Worm (Caenorhabditis elegans) whole organism, young adult: ENCODE results near the gene nhr-86.

Source experiments
- B0261.1 ChIP-seq: sonication (generic microtip); optimal IDR thresholded peaks from 2 replicates; lab custom pipeline; 2016; ENCODE audit warnings: mild to moderate bottlenecking, missing genetic modification characterization, moderate library complexity, missing compliant biosample characterization
- C06A6.2 ChIP-seq: fragments of 200-800 bp; sonication (Bioruptor generic); conservative IDR thresholded peaks from 2 replicates; pipeline ENCODE4 v1.3.6; 2022; ENCODE audit warnings: missing genetic modification characterization, missing compliant biosample characterization
- F33H1.4 ChIP-seq: fragments of 200-800 bp; sonication (Bioruptor generic); IDR thresholded peaks from 2 replicates; pipeline ENCODE4 v1.3.6; 2022; ENCODE audit warnings: missing genetic modification reagents, missing genetic modification characterization, missing compliant biosample characterization
- F37B4.10 ChIP-seq: fragments of 200-800 bp; sonication (Bioruptor generic); IDR thresholded peaks from 2 replicates; pipeline ENCODE4 v1.3.6; 2022; ENCODE audit warnings: missing genetic modification characterization, missing compliant biosample characterization
- F39B2.1 ChIP-seq: fragments of 200-800 bp; sonication (Bioruptor generic); IDR thresholded peaks from 2 replicates; pipeline ENCODE4 v1.3.6; 2022; ENCODE audit warnings: missing genetic modification reagents, missing genetic modification characterization, missing compliant biosample characterization
- F49E8.2 ChIP-seq: sonication (generic microtip); optimal IDR thresholded peaks from 3 replicates; lab custom pipeline; 2017; ENCODE audit warnings: missing genetic modification characterization, mild to moderate bottlenecking, missing compliant biosample characterization, antibody characterized with exemption, moderate library complexity; ENCODE audit not compliant: insufficient read depth
- F55B11.4 ChIP-seq: sonication (generic microtip); optimal IDR thresholded peaks from 2 replicates; lab custom pipeline; 2016; ENCODE audit warnings: missing compliant biosample characterization, missing genetic modification characterization, borderline replicate concordance; ENCODE audit not compliant: insufficient read depth
- K12H6.12 ChIP-seq: fragments of 200-800 bp; sonication (Bioruptor generic); optimal IDR thresholded peaks from 2 replicates; lab custom pipeline; 2018; ENCODE audit warnings: mild to moderate bottlenecking, missing genetic modification characterization, missing compliant biosample characterization
- T26A5.8 ChIP-seq: sonication (generic microtip); optimal IDR thresholded peaks from 2 replicates; lab custom pipeline; 2016; ENCODE audit warnings: missing genetic modification characterization, missing compliant biosample characterization
- Y56A3A.18 ChIP-seq: fragments of 200-800 bp; sonication (Bioruptor generic); IDR thresholded peaks from 2 replicates; pipeline ENCODE4 v1.3.6; 2022; ENCODE audit warnings: missing genetic modification reagents, missing genetic modification characterization, missing compliant biosample characterization
- aptf-3 ChIP-seq: fragments of 200-800 bp; sonication (Bioruptor generic); IDR thresholded peaks from 2 replicates; pipeline ENCODE4 v1.3.6; 2022; ENCODE audit warnings: missing genetic modification characterization, missing compliant biosample characterization
- bed-1 ChIP-seq: fragments of 200-800 bp; sonication (Bioruptor generic); IDR thresholded peaks from 2 replicates; pipeline ENCODE4 v1.3.6; 2022; ENCODE audit warnings: missing genetic modification reagents, missing genetic modification characterization, missing compliant biosample characterization
- ccch-3 ChIP-seq: fragments of 200-800 bp; sonication (Bioruptor generic); optimal IDR thresholded peaks from 2 replicates; lab custom pipeline; 2018; ENCODE audit warnings: mild to moderate bottlenecking, missing genetic modification characterization, missing compliant biosample characterization
- cebp-1 ChIP-seq, 2 experiments: fragments of 200-800 bp in 1 of 2; sonication (Bioruptor generic) in 1 of 2; sonication (generic microtip) in 1 of 2; IDR thresholded peaks in 1 of 2; optimal IDR thresholded peaks in 1 of 2; 2 replicates each; pipeline versions ENCODE4 v1.3.6 to Lab custom; 2017 to 2022; ENCODE audit warnings: missing compliant biosample characterization in 2 of 2, missing genetic modification characterization in 2 of 2, mild to moderate bottlenecking in 1 of 2, missing genetic modification reagents in 1 of 2, moderate library complexity in 1 of 2
- ceh-100 ChIP-seq: fragments of 200-800 bp; sonication (Bioruptor generic); IDR thresholded peaks from 2 replicates; pipeline ENCODE4 v1.3.6; 2022; ENCODE audit warnings: missing genetic modification reagents, missing genetic modification characterization, missing compliant biosample characterization
- ceh-40 ChIP-seq: fragments of 200-800 bp; sonication (Bioruptor generic); IDR thresholded peaks from 2 replicates; pipeline ENCODE4 v1.3.6; 2022; ENCODE audit warnings: missing genetic modification characterization, missing compliant biosample characterization
- ceh-58 ChIP-seq: fragments of 200-800 bp; sonication (Bioruptor generic); IDR thresholded peaks from 2 replicates; pipeline ENCODE4 v1.3.6; 2022; ENCODE audit warnings: missing genetic modification characterization, missing compliant biosample characterization
- ceh-91 ChIP-seq: fragments of 200-800 bp; sonication (Bioruptor generic); IDR thresholded peaks from 2 replicates; pipeline ENCODE4 v1.3.6; 2022; ENCODE audit warnings: missing genetic modification reagents, missing genetic modification characterization, missing compliant biosample characterization
- dpff-1 ChIP-seq: sonication (generic microtip); optimal IDR thresholded peaks from 2 replicates; lab custom pipeline; 2017; ENCODE audit warnings: mild to moderate bottlenecking, missing genetic modification characterization, missing compliant biosample characterization
- efl-1 ChIP-seq: fragments of 150-350 bp; optimal IDR thresholded peaks from 2 replicates; lab custom pipeline; 2014; ENCODE audit warnings: missing biosample characterization, missing genetic modification reagents, missing genetic modification characterization
- egl-44 ChIP-seq: fragments of 200-800 bp; sonication (Bioruptor generic); IDR thresholded peaks from 2 replicates; pipeline ENCODE4 v1.3.6; 2022; ENCODE audit warnings: missing genetic modification reagents, missing genetic modification characterization, missing compliant biosample characterization
- ekl-4 ChIP-seq: fragments of 200-800 bp; sonication (Bioruptor generic); IDR thresholded peaks from 2 replicates; pipeline ENCODE4 v1.3.6; 2022; ENCODE audit warnings: missing genetic modification reagents, missing genetic modification characterization, missing compliant biosample characterization
- gei-17 ChIP-seq: fragments of 200-800 bp; sonication (Bioruptor generic); optimal IDR thresholded peaks from 2 replicates; lab custom pipeline; 2018; ENCODE audit warnings: mild to moderate bottlenecking, missing genetic modification characterization, missing compliant biosample characterization
- hmg-1.2 ChIP-seq: fragments of 200-800 bp; sonication (Bioruptor generic); IDR thresholded peaks from 2 replicates; pipeline ENCODE4 v1.3.6; 2022; ENCODE audit warnings: missing genetic modification reagents, missing genetic modification characterization, missing compliant biosample characterization
- lag-1 ChIP-seq: fragments of 200-800 bp; sonication (Bioruptor generic); IDR thresholded peaks from 2 replicates; pipeline ENCODE4 v1.3.6; 2022; ENCODE audit warnings: missing genetic modification reagents, missing genetic modification characterization, missing compliant biosample characterization
- let-526 ChIP-seq: fragments of 200-800 bp; sonication (Bioruptor generic); IDR thresholded peaks from 2 replicates; pipeline ENCODE4 v1.3.6; 2022; ENCODE audit warnings: missing genetic modification reagents, missing genetic modification characterization, missing compliant biosample characterization
- lin-35 ChIP-seq, 3 experiments: fragments of 150-350 bp in 2 of 3; sonication (generic microtip) in 1 of 3; optimal IDR thresholded peaks; 2 replicates each; lab custom pipeline; 2014 to 2018; ENCODE audit warnings: missing biosample characterization in 3 of 3, missing genetic modification characterization in 3 of 3, missing genetic modification reagents in 3 of 3
- lin-40 ChIP-seq: sonication (generic microtip); optimal IDR thresholded peaks from 2 replicates; lab custom pipeline; 2016; ENCODE audit warnings: missing genetic modification characterization, mild to moderate bottlenecking, missing compliant biosample characterization, missing genotype, missing genetic modification reagents
- lsl-1 ChIP-seq: fragments of 200-800 bp; sonication (Bioruptor generic); optimal IDR thresholded peaks from 2 replicates; lab custom pipeline; 2018; ENCODE audit warnings: mild to moderate bottlenecking, missing genetic modification characterization, moderate library complexity, missing compliant biosample characterization
- madf-10 ChIP-seq: sonication (generic microtip); optimal IDR thresholded peaks from 2 replicates; lab custom pipeline; 2016; ENCODE audit warnings: mild to moderate bottlenecking, missing genetic modification characterization, missing compliant biosample characterization
- madf-3 ChIP-seq: fragments of 200-800 bp; sonication (Bioruptor generic); IDR thresholded peaks from 2 replicates; pipeline ENCODE4 v1.3.6; 2022; ENCODE audit warnings: missing genetic modification reagents, missing genetic modification characterization, missing compliant biosample characterization
- madf-6 ChIP-seq: fragments of 200-800 bp; sonication (Bioruptor generic); IDR thresholded peaks from 2 replicates; pipeline ENCODE4 v1.3.6; 2022; ENCODE audit warnings: missing genetic modification reagents, missing genetic modification characterization, missing compliant biosample characterization
- nfyb-1 ChIP-seq: fragments of 200-800 bp; sonication (Bioruptor generic); IDR thresholded peaks from 2 replicates; pipeline ENCODE4 v1.3.6; 2022; ENCODE audit warnings: missing genetic modification reagents, missing genetic modification characterization, missing compliant biosample characterization
- nhr-120 ChIP-seq: fragments of 200-800 bp; sonication (Bioruptor generic); IDR thresholded peaks from 2 replicates; pipeline ENCODE4 v1.3.6; 2022; ENCODE audit warnings: missing genetic modification characterization, missing compliant biosample characterization
- nhr-179 ChIP-seq: sonication (generic microtip); optimal IDR thresholded peaks from 2 replicates; lab custom pipeline; 2016; ENCODE audit warnings: mild to moderate bottlenecking, missing genetic modification characterization, missing compliant biosample characterization
- nhr-27 ChIP-seq: fragments of 200-800 bp; sonication (Bioruptor generic); optimal IDR thresholded peaks from 2 replicates; lab custom pipeline; 2018; ENCODE audit warnings: mild to moderate bottlenecking, missing genetic modification characterization, moderate library complexity, missing compliant biosample characterization
- pha-4 ChIP-seq: fragments of 150-350 bp; sonication (generic microtip); optimal IDR thresholded peaks from 2 replicates; lab custom pipeline; 2014; ENCODE audit warnings: missing biosample characterization, missing genetic modification reagents, missing genetic modification characterization
- snpc-1.3 ChIP-seq: sonication (generic microtip); optimal IDR thresholded peaks from 2 replicates; lab custom pipeline; 2017; ENCODE audit warnings: missing genetic modification characterization, mild to moderate bottlenecking, missing compliant biosample characterization, antibody characterized with exemption, moderate library complexity, missing genotype, missing genetic modification reagents; ENCODE audit not compliant: insufficient read depth
- somi-1 ChIP-seq: fragments of 200-800 bp; sonication (Bioruptor generic); optimal IDR thresholded peaks from 2 replicates; lab custom pipeline; 2018; ENCODE audit warnings: mild to moderate bottlenecking, missing genetic modification characterization, missing compliant biosample characterization
- sptf-2 ChIP-seq: fragments of 200-800 bp; sonication (Bioruptor generic); optimal IDR thresholded peaks from 2 replicates; lab custom pipeline; 2018; ENCODE audit warnings: mild to moderate bottlenecking, missing genetic modification characterization, missing compliant biosample characterization
- unc-130 ChIP-seq: sonication (generic microtip); optimal IDR thresholded peaks from 2 replicates; lab custom pipeline; 2016; ENCODE audit warnings: missing genetic modification reagents, missing genetic modification characterization, missing compliant biosample characterization
- zfh-2 ChIP-seq: fragments of 200-800 bp; sonication (Bioruptor generic); conservative IDR thresholded peaks from 2 replicates; pipeline ENCODE4 v1.3.6; 2022; ENCODE audit warnings: missing genetic modification reagents, missing genetic modification characterization, missing compliant biosample characterization
- ztf-3 ChIP-seq: fragments of 200-800 bp; sonication (Bioruptor generic); optimal IDR thresholded peaks from 2 replicates; lab custom pipeline; 2018; ENCODE audit warnings: mild to moderate bottlenecking, missing genetic modification characterization, missing compliant biosample characterization

Gene nhr-86

ce11 chrV:2081269-2081668, 14.6 kb upstream of the nhr-86 start:
- TF ChIP-seq unc-130 (GFP tag; lab: Kevin White, UChicago): no peak
- no peak for TF ChIP-seq F33H1.4
- no peak for TF ChIP-seq C06A6.2 (GFP tag; lab: Robert Waterston, UW)
- no peak for TF ChIP-seq F55B11.4 (tag; lab: Kevin White, UChicago)
- no peak for TF ChIP-seq ceh-91
- TF ChIP-seq pha-4 (tag; lab: Kevin White, UChicago): no peak
- no peak for TF ChIP-seq let-526 (GFP tag; lab: Robert Waterston, UW)
- TF ChIP-seq F49E8.2 (tag; lab: Kevin White, UChicago): no peak
- TF ChIP-seq lin-40 (tag; lab: Kevin White, UChicago): no peak
- no peak for TF ChIP-seq bed-1 (GFP tag; lab: Robert Waterston, UW)
- no peak for TF ChIP-seq ccch-3 (GFP tag; lab: Kevin White, UChicago)
- TF ChIP-seq ceh-58 (GFP tag; lab: Robert Waterston, UW): no peak
- TF ChIP-seq aptf-3 (GFP tag; lab: Robert Waterston, UW): no peak
- no peak for TF ChIP-seq ztf-3 (GFP tag; lab: Kevin White, UChicago)
- no peak for TF ChIP-seq lsl-1 (GFP tag; lab: Kevin White, UChicago)
- no peak for TF ChIP-seq madf-10 (tag; lab: Kevin White, UChicago)
- TF ChIP-seq efl-1 (GFP tag; lab: Kevin White, UChicago): no peak
- no peak for TF ChIP-seq lin-35 (GFP tag; optimal IDR thresholded peaks at IDR 0.05; lab: Kevin White, UChicago)
- TF ChIP-seq ceh-100 (GFP tag; lab: Robert Waterston, UW): no peak
- TF ChIP-seq F37B4.10 (GFP tag; lab: Robert Waterston, UW): no peak

- TF ChIP-seq B0261.1 (tag; lab: Kevin White, UChicago) (no peak), ccch-3 (GFP tag; lab: Kevin White, UChicago) (no peak), zfh-2 (GFP tag; lab: Robert Waterston, UW) (peak; percentile 44; the same call in 1 of the 2 replicates), Y56A3A.18 (no peak), dpff-1 (no peak), lin-35 (GFP tag; optimal IDR thresholded peaks at IDR 0.05; lab: Kevin White, UChicago) (no peak), nhr-27 (no peak), F39B2.1 (GFP tag; lab: Robert Waterston, UW) (no peak), gei-17 (no peak), nhr-120 (GFP tag; lab: Robert Waterston, UW) (no peak), somi-1 (GFP tag; lab: Kevin White, UChicago) (peak; percentile 36)
These were observed 9.4 kb upstream of the nhr-86 start for ce11 chrV:2076043-2076442.

- no peak for TF ChIP-seq lin-35 (GFP tag; optimal IDR thresholded peaks at IDR 0.05; lab: Kevin White, UChicago)
- no peak for TF ChIP-seq ceh-100 (GFP tag; lab: Robert Waterston, UW)
- TF ChIP-seq sptf-2 (GFP tag; lab: Kevin White, UChicago): no peak
- TF ChIP-seq K12H6.12: no peak
- no peak for TF ChIP-seq C06A6.2 (GFP tag; lab: Robert Waterston, UW)
- TF ChIP-seq pha-4 (tag; lab: Kevin White, UChicago): no peak
- no peak for TF ChIP-seq hmg-1.2 (GFP tag; lab: Robert Waterston, UW)
- no peak for TF ChIP-seq T26A5.8 (tag; lab: Kevin White, UChicago)
These were observed 6.2 kb upstream of the nhr-86 start, which contains the start of gene Y40B10A.9 for ce11 chrV:2072807-2073206. Gene Y40B10A.9 (minus strand): TSS chrV:2072907.

ce11 chrV:2068728-2069443, 2.2 kb upstream of the nhr-86 start:
- TF ChIP-seq nhr-179 (tag; lab: Kevin White, UChicago) (no peak), ceh-40 (GFP tag; lab: Robert Waterston, UW) (no peak), madf-6 (GFP tag; lab: Robert Waterston, UW) (peak; percentile 50), lag-1 (no peak), egl-44 (GFP tag; lab: Robert Waterston, UW) (no peak), nfyb-1 (GFP tag; lab: Robert Waterston, UW) (no peak), ceh-100 (GFP tag; lab: Robert Waterston, UW) (no peak), snpc-1.3 (tag; lab: Kevin White, UChicago) (peak; percentile 28), cebp-1 (GFP tag; IDR thresholded peaks at IDR 0.05; lab: Robert Waterston, UW) (no peak), cebp-1 (tag; optimal IDR thresholded peaks at IDR 0.05; lab: Kevin White, UChicago) (no peak), ekl-4 (GFP tag; lab: Robert Waterston, UW) (peak; percentile 58), madf-3 (GFP tag; lab: Robert Waterston, UW) (peak; percentile 52; the same call in 1 of the 2 replicates)
